Fruit fly (Drosophila melanogaster): ENCODE results near the gene CG13801.
A peak's percentile ranks its signal among the peaks of the same experiment; 100 is the strongest.

DNA sequence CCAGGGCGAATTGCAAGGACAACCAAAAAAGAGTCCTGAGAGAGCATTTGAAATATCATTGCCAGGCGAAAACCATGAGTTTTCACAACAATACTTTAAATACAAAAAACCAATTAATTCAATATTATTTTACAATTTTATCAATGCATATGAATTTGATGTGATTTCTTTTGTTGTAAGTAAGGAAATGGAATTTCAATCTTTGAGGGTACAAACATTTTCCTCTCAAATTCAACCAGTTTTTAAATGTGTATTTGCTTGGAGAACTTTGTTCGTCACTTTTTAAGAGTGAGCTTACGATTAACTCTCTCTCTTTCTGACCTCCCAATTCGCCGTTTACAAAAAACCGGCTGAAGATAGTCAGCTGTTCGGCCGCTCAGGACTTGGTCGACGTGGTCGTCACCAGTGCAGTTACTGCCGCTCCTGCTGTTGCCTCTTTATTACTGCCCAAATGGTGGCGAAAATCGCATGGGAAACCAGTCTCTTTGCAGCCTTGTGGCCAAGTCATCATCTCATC lies 51.3 kb downstream of the CG13801 start:
- TF ChIP-seq OdsH (GFP tag; optimal IDR thresholded peaks at IDR 0.05) (peak; percentile 58), lz (GFP tag; optimal IDR thresholded peaks at IDR 0.05) (peak; percentile 53), Lpt (GFP tag; optimal IDR thresholded peaks at IDR 0.05) (peak; percentile 11), CG15336 (GFP tag; IDR thresholded peaks at IDR 0.05) (peak; percentile 76), Met (GFP tag; optimal IDR thresholded peaks at IDR 0.05) (peak; percentile 76), eg (GFP tag; IDR thresholded peaks at IDR 0.05) (peak; percentile 77), CG6276 (GFP tag; optimal IDR thresholded peaks at IDR 0.05) (peak; percentile 17), Sox102F (GFP tag; optimal IDR thresholded peaks at IDR 0.05) (peak; percentile 55), Ets21C (GFP tag; optimal IDR thresholded peaks at IDR 0.05) (no peak), CG31627 (GFP tag; optimal IDR thresholded peaks at IDR 0.05) (peak; percentile 46), Blimp-1 (GFP tag; optimal IDR thresholded peaks at IDR 0.05) (no peak), Hr38 (GFP tag; optimal IDR thresholded peaks at IDR 0.05) (no peak), Ets96B (tag; optimal IDR thresholded peaks at IDR 0.05) (peak; percentile 72), Hr4 (GFP tag; optimal IDR thresholded peaks at IDR 0.05) (peak; percentile 63)
